Worm (Caenorhabditis elegans) whole organism, L4 larva: ENCODE measurements around the gene sma-2.
A peak's percentile ranks its signal among the peaks of the same experiment; 100 is the strongest.

ENCODE experiments used
- F10B5.3 ChIP-seq: sonication (generic microtip); optimal IDR thresholded peaks from 2 replicates; lab custom pipeline; 2016; ENCODE audit warnings: mild to moderate bottlenecking, missing genetic modification characterization, missing compliant biosample characterization
- F49E8.2 ChIP-seq: sonication (generic microtip); optimal IDR thresholded peaks from 2 replicates; lab custom pipeline; 2016; ENCODE audit warnings: missing compliant biosample characterization, mild to moderate bottlenecking, missing genetic modification characterization, borderline replicate concordance
- T26A8.4 ChIP-seq: fragments of 200-800 bp; sonication (Bioruptor generic); IDR thresholded peaks from 2 replicates; pipeline ENCODE4 v1.3.6; 2022; ENCODE audit warnings: missing genetic modification characterization, missing compliant biosample characterization
- Y48G9A.11 ChIP-seq: fragments of 200-800 bp; sonication (Bioruptor generic); IDR thresholded peaks from 2 replicates; pipeline ENCODE4 v1.3.6; 2022; ENCODE audit warnings: missing genetic modification reagents, missing genetic modification characterization, missing compliant biosample characterization
- Y75B8A.6 ChIP-seq: fragments of 200-800 bp; sonication (Bioruptor generic); IDR thresholded peaks from 2 replicates; pipeline ENCODE4 v1.3.6; 2022; ENCODE audit warnings: missing genetic modification reagents, missing genetic modification characterization, missing compliant biosample characterization
- aha-1 ChIP-seq: fragments of 150-350 bp; peaks from one replicate; lab custom pipeline; 2014; ENCODE audit warnings: missing biosample characterization, missing genetic modification characterization
- aly-2 ChIP-seq: sonication (generic microtip); optimal IDR thresholded peaks from 2 replicates; lab custom pipeline; 2018; ENCODE audit warnings: missing biosample characterization, missing genetic modification characterization
- ama-1 ChIP-seq: fragments of 150-350 bp; optimal IDR thresholded peaks from 2 replicates; lab custom pipeline; 2014; ENCODE audit warnings: inconsistent platforms, mixed read lengths
- arid-1 ChIP-seq: fragments of 200-800 bp; sonication (Bioruptor generic); conservative IDR thresholded peaks from 2 replicates; pipeline ENCODE4 v1.3.6; 2022; ENCODE audit warnings: missing genetic modification reagents, missing genetic modification characterization, missing compliant biosample characterization
- attf-4 ChIP-seq: sonication (generic microtip); optimal IDR thresholded peaks from 3 replicates; lab custom pipeline; 2017; ENCODE audit warnings: missing biosample characterization, missing genetic modification characterization
- ceh-20 ChIP-seq: fragments of 200-800 bp; sonication (Bioruptor generic); IDR thresholded peaks from 2 replicates; pipeline ENCODE4 v1.3.6; 2022; ENCODE audit warnings: missing genetic modification reagents, missing genetic modification characterization, missing compliant biosample characterization
- ceh-28 ChIP-seq: fragments of 150-350 bp; optimal IDR thresholded peaks from 2 replicates; lab custom pipeline; 2014; ENCODE audit warnings: missing biosample characterization, missing genetic modification reagents, missing genetic modification characterization
- ceh-44 ChIP-seq: fragments of 200-800 bp; sonication (Bioruptor generic); IDR thresholded peaks from 2 replicates; pipeline ENCODE4 v1.3.6; 2022; ENCODE audit warnings: missing genetic modification reagents, missing genetic modification characterization, missing compliant biosample characterization
- ceh-62 ChIP-seq: sonication (generic microtip); optimal IDR thresholded peaks from 2 replicates; lab custom pipeline; 2017; ENCODE audit warnings: missing biosample characterization, missing genetic modification characterization
- ceh-82 ChIP-seq: sonication (generic microtip); optimal IDR thresholded peaks from 2 replicates; lab custom pipeline; 2017; ENCODE audit warnings: missing biosample characterization, missing genetic modification characterization
- ces-1 ChIP-seq: fragments of 150-350 bp; sonication (generic microtip); optimal IDR thresholded peaks from 4 replicates; lab custom pipeline; 2014; ENCODE audit warnings: missing biosample characterization, missing genetic modification reagents, missing genetic modification characterization
- ctbp-1 ChIP-seq: fragments of 200-800 bp; sonication (Bioruptor generic); IDR thresholded peaks from 2 replicates; pipeline ENCODE4 v1.3.6; 2022; ENCODE audit warnings: missing genetic modification reagents, missing genetic modification characterization, missing compliant biosample characterization
- daf-12 ChIP-seq: fragments of 150-350 bp; optimal IDR thresholded peaks from 2 replicates; lab custom pipeline; 2014; ENCODE audit warnings: missing biosample characterization, missing genetic modification reagents, missing genetic modification characterization
- daf-16 ChIP-seq, 3 experiments: sonication (generic microtip); optimal IDR thresholded peaks; 2 replicates each; lab custom pipeline; 2016 to 2017; ENCODE audit warnings: missing genetic modification characterization in 3 of 3, missing genetic modification reagents in 3 of 3, mild to moderate bottlenecking in 2 of 3, missing compliant biosample characterization in 2 of 3, missing biosample characterization in 1 of 3, moderate library complexity in 1 of 3
- daf-8 ChIP-seq: fragments of 200-800 bp; sonication (Bioruptor generic); IDR thresholded peaks from 2 replicates; pipeline ENCODE4 v1.3.6; 2022; ENCODE audit warnings: missing genetic modification characterization, missing compliant biosample characterization
- dmd-9 ChIP-seq: fragments of 200-800 bp; sonication (Bioruptor generic); IDR thresholded peaks from 2 replicates; pipeline ENCODE4 v1.3.6; 2022; ENCODE audit warnings: missing genetic modification reagents, missing genetic modification characterization, missing compliant biosample characterization
- dpl-1 ChIP-seq: fragments of 150-350 bp; optimal IDR thresholded peaks from 2 replicates; lab custom pipeline; 2014; ENCODE audit warnings: missing biosample characterization, missing genetic modification reagents, missing genetic modification characterization
- egl-43 ChIP-seq: fragments of 200-800 bp; sonication (Bioruptor generic); IDR thresholded peaks from 2 replicates; pipeline ENCODE4 v1.3.6; 2022; ENCODE audit warnings: missing genetic modification reagents, missing genetic modification characterization, missing compliant biosample characterization
- fkh-10 ChIP-seq: fragments of 150-350 bp; optimal IDR thresholded peaks from 2 replicates; lab custom pipeline; 2014; ENCODE audit warnings: missing biosample characterization, missing genetic modification reagents, missing genetic modification characterization
- fos-1 ChIP-seq: fragments of 150-350 bp; optimal IDR thresholded peaks from 2 replicates; lab custom pipeline; 2014; ENCODE audit warnings: missing biosample characterization, missing genetic modification characterization
- hif-1 ChIP-seq, 2 experiments: sonication (generic microtip); optimal IDR thresholded peaks; 2 replicates each; lab custom pipeline; 2016 to 2017; ENCODE audit warnings: missing compliant biosample characterization in 2 of 2, missing genetic modification characterization in 2 of 2, missing genetic modification reagents in 2 of 2, missing genotype in 2 of 2, mild to moderate bottlenecking in 1 of 2
- hlh-11 ChIP-seq: fragments of 200-800 bp; sonication (Bioruptor generic); optimal IDR thresholded peaks from 2 replicates; lab custom pipeline; 2018; ENCODE audit warnings: mild to moderate bottlenecking, missing genetic modification characterization, missing compliant biosample characterization
- hlh-30 ChIP-seq: sonication (generic microtip); optimal IDR thresholded peaks from 2 replicates; lab custom pipeline; 2017; ENCODE audit warnings: antibody characterized with exemption, mild to moderate bottlenecking, missing genetic modification characterization, missing compliant biosample characterization; ENCODE audit not compliant: insufficient read depth
- lin-1 ChIP-seq: fragments of 200-800 bp; sonication (Bioruptor generic); IDR thresholded peaks from 2 replicates; pipeline ENCODE4 v1.3.6; 2022; ENCODE audit warnings: missing genetic modification reagents, missing genetic modification characterization, missing compliant biosample characterization
- mdt-29 ChIP-seq: fragments of 200-800 bp; sonication (Bioruptor generic); IDR thresholded peaks from 2 replicates; pipeline ENCODE4 v1.3.6; 2022; ENCODE audit warnings: missing genetic modification reagents, missing genetic modification characterization, missing compliant biosample characterization
- mes-2 ChIP-seq: sonication (generic microtip); optimal IDR thresholded peaks from 2 replicates; lab custom pipeline; 2016; ENCODE audit warnings: missing genotype, mild to moderate bottlenecking, missing genetic modification characterization, missing compliant biosample characterization; ENCODE audit not compliant: poor library complexity, severe bottlenecking
- mxl-2 ChIP-seq: fragments of 200-800 bp; sonication (Bioruptor generic); conservative IDR thresholded peaks from 2 replicates; pipeline ENCODE4 v1.3.6; 2022; ENCODE audit warnings: missing genetic modification reagents, missing genetic modification characterization, missing compliant biosample characterization
- nhr-25 ChIP-seq: sonication (generic microtip); optimal IDR thresholded peaks from 2 replicates; lab custom pipeline; 2017; ENCODE audit warnings: missing genetic modification characterization, mild to moderate bottlenecking, missing compliant biosample characterization, antibody characterized with exemption, moderate library complexity, borderline replicate concordance; ENCODE audit not compliant: insufficient read depth
- nhr-28 ChIP-seq: fragments of 150-350 bp; optimal IDR thresholded peaks from 2 replicates; lab custom pipeline; 2014; ENCODE audit warnings: missing biosample characterization, missing genetic modification characterization
- nhr-41 ChIP-seq: fragments of 200-800 bp; sonication (Bioruptor generic); IDR thresholded peaks from 2 replicates; pipeline ENCODE4 v1.3.6; 2022; ENCODE audit warnings: missing genetic modification reagents, missing genetic modification characterization, missing compliant biosample characterization
- nhr-42 ChIP-seq: fragments of 200-800 bp; sonication (Bioruptor generic); IDR thresholded peaks from 2 replicates; pipeline ENCODE4 v1.3.6; 2022; ENCODE audit warnings: missing genetic modification characterization, missing compliant biosample characterization
- nhr-6 ChIP-seq: fragments of 150-350 bp; optimal IDR thresholded peaks from 2 replicates; lab custom pipeline; 2014; ENCODE audit warnings: missing biosample characterization, missing genetic modification characterization
- pha-4 ChIP-seq, 2 experiments: fragments of 150-350 bp in 1 of 2; fragments of 200-800 bp in 1 of 2; sonication (Bioruptor generic) in 1 of 2; IDR thresholded peaks in 1 of 2; optimal IDR thresholded peaks in 1 of 2; 2 replicates each; pipeline versions ENCODE4 v1.3.6 to Lab custom; 2014 to 2022; ENCODE audit warnings: missing genetic modification characterization in 2 of 2, missing genetic modification reagents in 2 of 2, missing biosample characterization in 1 of 2, missing compliant biosample characterization in 1 of 2
- php-3 ChIP-seq: fragments of 200-800 bp; sonication (Bioruptor generic); IDR thresholded peaks from 2 replicates; pipeline ENCODE4 v1.3.6; 2022; ENCODE audit warnings: missing genetic modification reagents, missing genetic modification characterization, missing compliant biosample characterization
- pqm-1 ChIP-seq: sonication (generic microtip); optimal IDR thresholded peaks from 2 replicates; lab custom pipeline; 2017; ENCODE audit warnings: missing biosample characterization, missing genetic modification characterization
- set-16 ChIP-seq: fragments of 200-800 bp; sonication (Bioruptor generic); IDR thresholded peaks from 2 replicates; pipeline ENCODE4 v1.3.6; 2022; ENCODE audit warnings: missing genetic modification reagents, missing genetic modification characterization, missing compliant biosample characterization
- tag-97 ChIP-seq: fragments of 200-800 bp; sonication (Bioruptor generic); IDR thresholded peaks from 2 replicates; pipeline ENCODE4 v1.3.6; 2022; ENCODE audit warnings: missing genetic modification characterization, missing compliant biosample characterization
- unc-39 ChIP-seq: sonication (generic microtip); optimal IDR thresholded peaks from 2 replicates; lab custom pipeline; 2017; ENCODE audit warnings: missing biosample characterization, missing genetic modification characterization
- unc-62 ChIP-seq, 3 experiments: fragments of 150-350 bp in 1 of 3; sonication (generic microtip); optimal IDR thresholded peaks in 2 of 3; peaks in 1 of 3; 1 replicate in 1 of 3; 2 replicates in 2 of 3; lab custom pipeline; 2014 to 2017; ENCODE audit warnings: missing biosample characterization in 3 of 3, missing genetic modification characterization in 3 of 3, missing genetic modification reagents in 3 of 3, missing genotype in 1 of 3
- vab-7 ChIP-seq: fragments of 200-800 bp; sonication (Bioruptor generic); IDR thresholded peaks from 2 replicates; pipeline ENCODE4 v1.3.6; 2022; ENCODE audit warnings: missing genetic modification reagents, missing genetic modification characterization, missing compliant biosample characterization
- zag-1 ChIP-seq: fragments of 150-350 bp; optimal IDR thresholded peaks from 2 replicates; lab custom pipeline; 2014; ENCODE audit warnings: missing biosample characterization, missing genetic modification characterization
- zip-11 ChIP-seq: fragments of 200-800 bp; sonication (Bioruptor generic); IDR thresholded peaks from 2 replicates; pipeline ENCODE4 v1.3.6; 2022; ENCODE audit warnings: missing genetic modification characterization, missing compliant biosample characterization
- zip-2 ChIP-seq: fragments of 150-350 bp; optimal IDR thresholded peaks from 2 replicates; lab custom pipeline; 2014; ENCODE audit warnings: missing biosample characterization, missing genetic modification characterization

Gene sma-2

DNA sequence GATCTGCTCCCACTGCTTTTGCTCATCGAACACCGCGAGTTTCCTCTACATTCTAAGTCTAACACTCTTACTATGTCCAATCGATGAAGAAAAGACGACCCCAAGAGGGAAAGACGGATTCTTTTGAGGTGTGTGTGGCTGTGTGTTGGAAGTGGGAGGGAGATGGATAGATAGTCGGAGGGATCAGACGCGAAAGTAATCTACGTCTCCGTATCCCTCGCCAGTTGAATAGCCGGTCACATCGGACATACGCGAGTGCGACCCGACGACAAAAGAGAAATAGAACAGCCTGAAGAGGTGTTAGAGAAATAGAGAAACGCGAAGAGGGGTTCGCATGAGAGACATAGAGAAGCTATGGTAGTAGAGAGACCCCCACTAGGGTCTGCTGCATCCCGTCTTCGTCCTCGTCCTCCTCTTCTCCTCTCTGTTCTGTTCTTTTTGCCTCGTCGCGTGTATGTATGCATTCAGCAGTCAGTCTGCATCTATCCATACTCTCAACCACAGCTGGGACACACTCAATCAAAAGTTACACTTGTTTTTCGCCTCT lies 46.2 kb downstream of the sma-2 start (continued):
- TF ChIP-seq zip-2 (tag; lab: Kevin White, UChicago) (no peak), php-3 (GFP tag; lab: Robert Waterston, UW) (peak; percentile 46; the same call in 1 of the 2 replicates), ceh-82 (tag; lab: Kevin White, UChicago) (no peak), lin-1 (GFP tag; lab: Robert Waterston, UW) (peak; percentile 82; the same call in 1 of the 2 replicates), daf-12 (tag; lab: Kevin White, UChicago) (no peak), ces-1 (peak; percentile 69), nhr-41 (GFP tag; lab: Robert Waterston, UW) (no peak), nhr-6 (tag; lab: Kevin White, UChicago) (peak; percentile 84), mdt-29 (GFP tag; lab: Robert Waterston, UW) (peak; percentile 56; the same call in 1 of the 2 replicates), pha-4 (GFP tag; IDR thresholded peaks at IDR 0.05; lab: Robert Waterston, UW) (peak; percentile 90), pha-4 (tag; optimal IDR thresholded peaks at IDR 0.05; lab: Kevin White, UChicago) (no peak), hif-1 (tag; optimal IDR thresholded peaks at IDR 0.05; lab: Kevin White, UChicago) (peak; percentile 75 to 88), F49E8.2 (tag; lab: Kevin White, UChicago) (no peak), ceh-20 (peak; percentile 89), aha-1 (tag; lab: Kevin White, UChicago) (peak; percentile 98), fkh-10 (GFP tag; lab: Kevin White, UChicago) (peak; percentile 96), ctbp-1 (GFP tag; lab: Robert Waterston, UW) (peak; percentile 97), ceh-62 (tag; lab: Kevin White, UChicago) (no peak), nhr-25 (peak; percentile 95), mes-2 (tag; lab: Kevin White, UChicago) (peak; percentile 69), ama-1 (lab: Kevin White, UChicago) (no peak), T26A8.4 (GFP tag; lab: Robert Waterston, UW) (peak; percentile 92), ceh-44 (GFP tag; lab: Robert Waterston, UW) (no peak), unc-39 (tag; lab: Kevin White, UChicago) (no peak), dmd-9 (GFP tag; lab: Robert Waterston, UW) (0 out of 2 replicates have a peak, but pooled peaks have one; percentile 9), hlh-11 (tag; lab: Kevin White, UChicago) (peak; percentile 99), mxl-2 (GFP tag; lab: Robert Waterston, UW) (no peak; the same call in 1 of the 2 replicates), fos-1 (tag; lab: Kevin White, UChicago) (peak; percentile 62), arid-1 (GFP tag; lab: Robert Waterston, UW) (peak; percentile 88), egl-43 (GFP tag; lab: Robert Waterston, UW) (peak; percentile 94), unc-62 (GFP tag; optimal IDR thresholded peaks at IDR 0.05 in 1 of 2; lab: Kevin White, UChicago) (peak in 1 of 2 experiments; percentile 100), unc-62 (tag; optimal IDR thresholded peaks at IDR 0.05; lab: Kevin White, UChicago) (no peak), vab-7 (GFP tag; lab: Robert Waterston, UW) (no peak), aly-2 (tag; lab: Kevin White, UChicago) (no peak), Y75B8A.6 (GFP tag; lab: Robert Waterston, UW) (no peak), ceh-28 (tag; lab: Kevin White, UChicago) (peak; percentile 72), zip-11 (GFP tag; lab: Robert Waterston, UW) (no peak), daf-16 (GFP tag; optimal IDR thresholded peaks at IDR 0.05; lab: Kevin White, UChicago) (peak; percentile 27 to 83), daf-16 (tag; optimal IDR thresholded peaks at IDR 0.05; lab: Kevin White, UChicago) (peak; percentile 60), hlh-30 (peak; percentile 95), zag-1 (peak; percentile 78), attf-4 (tag; lab: Kevin White, UChicago) (peak; percentile 13), tag-97 (GFP tag; lab: Robert Waterston, UW) (no peak), daf-8 (GFP tag; lab: Robert Waterston, UW) (no peak), F10B5.3 (tag; lab: Kevin White, UChicago) (peak; percentile 81), Y48G9A.11 (GFP tag; lab: Robert Waterston, UW) (no peak; the same call in 1 of the 2 replicates), nhr-28 (tag; lab: Kevin White, UChicago) (peak; percentile 94), set-16 (GFP tag; lab: Robert Waterston, UW) (peak; percentile 84), dpl-1 (GFP tag; lab: Kevin White, UChicago) (peak; percentile 68), pqm-1 (tag; lab: Kevin White, UChicago) (peak; percentile 54), nhr-42 (GFP tag; lab: Robert Waterston, UW) (0 out of 2 replicates have a peak, but pooled peaks have one; percentile 52)
